Worm (Caenorhabditis elegans) whole organism, L2 larva: ENCODE results near the gene T10B5.3.

ENCODE experiments used
- C34F6.9 ChIP-seq: fragments of 150-350 bp; optimal IDR thresholded peaks from 2 replicates; lab custom pipeline; 2014; ENCODE audit warnings: missing biosample characterization, missing genetic modification characterization
- F13H6.1 ChIP-seq: sonication (generic microtip); optimal IDR thresholded peaks from 2 replicates; lab custom pipeline; 2016; ENCODE audit warnings: missing genetic modification characterization, missing compliant biosample characterization
- R02D3.7 ChIP-seq: fragments of 150-350 bp; optimal IDR thresholded peaks from 2 replicates; lab custom pipeline; 2014; ENCODE audit warnings: missing biosample characterization, missing genetic modification characterization
- Y55F3AM.14 ChIP-seq: fragments of 200-800 bp; sonication (Bioruptor generic); optimal IDR thresholded peaks from 2 replicates; lab custom pipeline; 2018; ENCODE audit warnings: mild to moderate bottlenecking, missing genetic modification characterization, missing compliant biosample characterization
- ZK546.5 ChIP-seq: sonication (generic microtip); optimal IDR thresholded peaks from 2 replicates; lab custom pipeline; 2017; ENCODE audit warnings: missing biosample characterization, missing genetic modification characterization
- aly-2 ChIP-seq: fragments of 150-350 bp; optimal IDR thresholded peaks from 2 replicates; lab custom pipeline; 2014; ENCODE audit warnings: missing biosample characterization, missing genetic modification characterization
- blmp-1 ChIP-seq: sonication (generic microtip); optimal IDR thresholded peaks from 2 replicates; lab custom pipeline; 2017; ENCODE audit warnings: missing genetic modification characterization, mild to moderate bottlenecking, missing compliant biosample characterization, antibody characterized with exemption, moderate library complexity; ENCODE audit not compliant: insufficient read depth
- ceh-16 ChIP-seq: fragments of 150-350 bp; optimal IDR thresholded peaks from 2 replicates; lab custom pipeline; 2014; ENCODE audit warnings: missing biosample characterization, missing genetic modification characterization
- ceh-82 ChIP-seq: fragments of 150-350 bp; optimal IDR thresholded peaks from 2 replicates; lab custom pipeline; 2014; ENCODE audit warnings: missing biosample characterization, missing genetic modification characterization
- egl-27 ChIP-seq: sonication (generic microtip); optimal IDR thresholded peaks from 3 replicates; lab custom pipeline; 2017; ENCODE audit warnings: missing biosample characterization, missing genetic modification reagents, missing genetic modification characterization
- elt-1 ChIP-seq: fragments of 150-350 bp; optimal IDR thresholded peaks from 2 replicates; lab custom pipeline; 2014; ENCODE audit warnings: missing biosample characterization, missing genetic modification characterization
- elt-3 ChIP-seq: sonication (generic microtip); optimal IDR thresholded peaks from 2 replicates; lab custom pipeline; 2017; ENCODE audit warnings: missing biosample characterization, missing genetic modification characterization
- fos-1 ChIP-seq: fragments of 150-350 bp; optimal IDR thresholded peaks from 2 replicates; lab custom pipeline; 2014; ENCODE audit warnings: missing biosample characterization, missing genetic modification characterization
- gmeb-1 ChIP-seq: fragments of 150-350 bp; optimal IDR thresholded peaks from 2 replicates; lab custom pipeline; 2014; ENCODE audit warnings: missing biosample characterization, missing genetic modification characterization
- lin-11 ChIP-seq: fragments of 150-350 bp; sonication (generic microtip); optimal IDR thresholded peaks from 2 replicates; lab custom pipeline; 2014; ENCODE audit warnings: missing biosample characterization, missing genetic modification characterization, inconsistent platforms, mixed read lengths
- lin-13 ChIP-seq: fragments of 150-350 bp; optimal IDR thresholded peaks from 2 replicates; lab custom pipeline; 2014; ENCODE audit warnings: missing biosample characterization, missing genetic modification reagents, missing genetic modification characterization
- lsy-2 ChIP-seq, 2 experiments: fragments of 150-350 bp in 1 of 2; sonication (generic microtip) in 1 of 2; optimal IDR thresholded peaks; 2 replicates each; lab custom pipeline; 2014 to 2017; ENCODE audit warnings: missing biosample characterization in 2 of 2, missing genetic modification characterization in 2 of 2
- mbf-1 ChIP-seq: sonication (generic microtip); optimal IDR thresholded peaks from 2 replicates; lab custom pipeline; 2017; ENCODE audit warnings: missing biosample characterization, missing genetic modification characterization
- mdl-1 ChIP-seq, 2 experiments: fragments of 150-350 bp in 1 of 2; sonication (generic microtip) in 1 of 2; optimal IDR thresholded peaks; 2 replicates each; lab custom pipeline; 2017; ENCODE audit warnings: missing biosample characterization in 2 of 2, missing genetic modification characterization in 2 of 2
- nhr-10 ChIP-seq: sonication (generic microtip); optimal IDR thresholded peaks from 2 replicates; lab custom pipeline; 2017; ENCODE audit warnings: missing biosample characterization, missing genetic modification characterization
- nhr-11 ChIP-seq: fragments of 150-350 bp; optimal IDR thresholded peaks from 2 replicates; lab custom pipeline; 2014; ENCODE audit warnings: missing biosample characterization, missing genetic modification characterization
- nhr-12 ChIP-seq: fragments of 150-350 bp; optimal IDR thresholded peaks from 2 replicates; lab custom pipeline; 2014; ENCODE audit warnings: missing biosample characterization, missing genetic modification characterization
- nhr-129 ChIP-seq: fragments of 150-350 bp; optimal IDR thresholded peaks from 2 replicates; lab custom pipeline; 2014; ENCODE audit warnings: missing biosample characterization, missing genetic modification characterization
- nhr-21 ChIP-seq: fragments of 150-350 bp; optimal IDR thresholded peaks from 2 replicates; lab custom pipeline; 2014; ENCODE audit warnings: missing biosample characterization, missing genetic modification characterization
- nhr-23 ChIP-seq: fragments of 150-350 bp; optimal IDR thresholded peaks from 2 replicates; lab custom pipeline; 2014; ENCODE audit warnings: missing biosample characterization, missing genetic modification reagents, missing genetic modification characterization
- nhr-6 ChIP-seq: fragments of 150-350 bp; optimal IDR thresholded peaks from 2 replicates; lab custom pipeline; 2014; ENCODE audit warnings: missing biosample characterization, missing genetic modification characterization
- peb-1 ChIP-seq: fragments of 150-350 bp; optimal IDR thresholded peaks from 2 replicates; lab custom pipeline; 2014; ENCODE audit warnings: missing biosample characterization, missing genetic modification characterization
- sem-4 ChIP-seq: fragments of 150-350 bp; optimal IDR thresholded peaks from 2 replicates; lab custom pipeline; 2014; ENCODE audit warnings: missing biosample characterization, missing genetic modification reagents, missing genetic modification characterization
- sma-3 ChIP-seq: sonication (generic microtip); optimal IDR thresholded peaks from 2 replicates; lab custom pipeline; 2016; ENCODE audit warnings: missing genetic modification reagents, missing genetic modification characterization, missing compliant biosample characterization
- sma-9 ChIP-seq, 2 experiments: fragments of 150-350 bp in 1 of 2; sonication (generic microtip) in 1 of 2; optimal IDR thresholded peaks; 2 replicates each; lab custom pipeline; 2014 to 2016; ENCODE audit warnings: missing genetic modification characterization in 2 of 2, mild to moderate bottlenecking in 1 of 2, missing biosample characterization in 1 of 2, missing compliant biosample characterization in 1 of 2, missing genetic modification reagents in 1 of 2, moderate library complexity in 1 of 2
- snpc-4 ChIP-seq: fragments of 150-350 bp; optimal IDR thresholded peaks from 2 replicates; lab custom pipeline; 2014; ENCODE audit warnings: missing biosample characterization, missing genetic modification characterization
- unc-55 ChIP-seq: fragments of 150-350 bp; sonication (generic microtip); optimal IDR thresholded peaks from 3 replicates; lab custom pipeline; 2014; ENCODE audit warnings: missing biosample characterization, missing genetic modification reagents, missing genetic modification characterization
- unc-62 ChIP-seq: fragments of 150-350 bp; optimal IDR thresholded peaks from 2 replicates; lab custom pipeline; 2014; ENCODE audit warnings: missing biosample characterization, missing genetic modification reagents, missing genetic modification characterization
- zag-1 ChIP-seq: fragments of 150-350 bp; optimal IDR thresholded peaks from 2 replicates; lab custom pipeline; 2014; ENCODE audit warnings: missing biosample characterization, missing genetic modification characterization
- ztf-1 ChIP-seq: fragments of 200-800 bp; sonication (Bioruptor generic); conservative IDR thresholded peaks from 2 replicates; pipeline ENCODE4 v1.3.6; 2022; ENCODE audit warnings: missing genetic modification characterization, missing compliant biosample characterization
- ztf-4 ChIP-seq: fragments of 150-350 bp; optimal IDR thresholded peaks from 2 replicates; lab custom pipeline; 2014; ENCODE audit warnings: missing biosample characterization, missing genetic modification characterization

T10B5.3 gene

ce11 chrV:1869682-1870081 lies at the start of gene T10B5.3:
T10B5.3 (minus strand) TSS chrV:1869782.
- TF ChIP-seq R02D3.7 (tag; lab: Kevin White, UChicago) = no peak
- TF ChIP-seq, all 48 proteins: peak for 0

DNA sequence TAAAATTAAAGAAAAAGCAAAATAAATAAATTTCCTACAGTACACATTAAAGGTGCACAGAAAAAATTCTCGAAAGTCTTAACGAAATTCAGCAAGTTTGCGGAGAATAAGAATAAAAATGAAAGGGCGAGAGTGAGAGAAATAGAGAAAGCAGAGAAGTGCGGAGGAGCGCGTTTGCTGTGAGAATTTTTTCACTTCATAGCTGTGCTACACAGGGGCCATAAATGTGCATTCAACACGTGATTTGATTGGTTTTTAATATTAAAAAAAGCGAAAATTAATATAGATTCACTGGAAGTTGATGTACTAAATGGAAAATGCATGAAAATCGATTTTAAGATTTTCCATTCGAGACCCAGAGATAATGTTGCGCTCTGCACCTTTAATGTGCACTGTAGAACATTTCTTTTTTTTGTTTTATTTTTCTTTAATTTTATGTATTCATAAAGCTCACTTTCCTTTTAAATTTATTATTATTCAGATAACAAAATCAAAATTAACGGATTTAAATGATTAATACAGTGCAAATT lies 48.5 kb upstream of the T10B5.3 start, which contains the start of gene Y32G9A.2:
Gene Y32G9A.2, plus strand, starts transcription at position 480 of the 530 bp plus-strand sequence.
- TF ChIP-seq lin-11 (no peak), unc-55 (GFP tag; lab: Kevin White, UChicago) (peak; percentile 62), mbf-1 (no peak), nhr-129 (tag; lab: Kevin White, UChicago) (peak; percentile 50), C34F6.9 (peak; percentile 67), gmeb-1 (tag; lab: Kevin White, UChicago) (peak; percentile 41), lin-13 (GFP tag; lab: Kevin White, UChicago) (peak; percentile 34)

DNA sequence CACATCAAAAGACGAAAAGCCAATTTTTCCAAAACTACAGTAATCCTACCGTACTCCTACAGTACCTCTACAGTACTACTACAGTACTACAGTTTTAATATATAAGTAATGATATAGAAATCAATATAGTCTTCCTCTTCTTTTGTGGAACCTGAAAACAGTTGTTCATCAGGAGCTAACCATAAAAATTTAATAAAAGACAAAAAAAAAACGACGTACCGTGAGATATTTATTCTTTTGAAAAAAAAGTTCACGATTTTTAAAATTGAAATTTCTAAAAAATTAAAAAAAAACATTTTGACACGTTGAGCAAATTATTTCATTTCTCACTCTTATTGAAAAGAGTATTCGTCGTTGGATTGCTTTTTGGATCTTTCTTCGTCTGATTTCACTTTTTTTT lies 41.5 kb upstream of the T10B5.3 start, which contains the start of gene Y32G9A.3:
Gene Y32G9A.3, plus strand, starts transcription at position 301 of the 400 bp plus-strand sequence.
- TF ChIP-seq nhr-23 (tag; lab: Kevin White, UChicago) (no peak), nhr-21 (tag; lab: Kevin White, UChicago) (no peak), lsy-2 (tag; optimal IDR thresholded peaks at IDR 0.05; lab: Kevin White, UChicago) (no peak), gmeb-1 (tag; lab: Kevin White, UChicago) (no peak), zag-1 (tag; lab: Kevin White, UChicago) (no peak), sem-4 (tag; lab: Kevin White, UChicago) (no peak), ztf-1 (GFP tag; lab: Robert Waterston, UW) (no peak)

DNA sequence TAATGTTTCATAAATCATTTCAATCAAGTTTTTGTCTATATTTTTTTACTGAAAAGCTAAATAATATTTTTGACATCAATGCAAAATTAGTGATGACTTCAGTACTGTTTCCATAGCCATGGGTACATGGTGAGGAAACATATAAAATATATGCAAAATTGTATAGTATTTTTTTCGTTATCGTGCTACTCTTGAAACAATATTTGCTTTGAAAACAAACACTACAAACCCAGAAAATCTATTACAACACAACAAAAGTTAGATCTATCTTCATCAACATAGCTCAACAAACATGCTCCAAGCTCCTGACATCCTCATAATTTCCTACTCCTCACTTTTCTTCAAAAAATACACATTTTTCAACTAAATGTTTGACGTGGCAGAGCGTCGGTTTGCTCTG lies 39.0 kb upstream of the T10B5.3 start, which contains the start of gene srp-3:
Gene srp-3, plus strand, starts transcription at position 301 of the 400 bp plus-strand sequence.
- TF ChIP-seq sma-9 (GFP tag; optimal IDR thresholded peaks at IDR 0.05; lab: Kevin White, UChicago) = no peak
- TF ChIP-seq sma-9 (tag; optimal IDR thresholded peaks at IDR 0.05; lab: Kevin White, UChicago) = no peak
- no peak for TF ChIP-seq nhr-12 (tag; lab: Kevin White, UChicago)
- no peak for TF ChIP-seq egl-27
- TF ChIP-seq nhr-11 (tag; lab: Kevin White, UChicago) = no peak
- no peak for TF ChIP-seq aly-2 (tag; lab: Kevin White, UChicago)
- TF ChIP-seq unc-62 = no peak
- no peak for TF ChIP-seq F13H6.1
- no peak for TF ChIP-seq nhr-129 (tag; lab: Kevin White, UChicago)
- TF ChIP-seq Y55F3AM.14 = no peak
- TF ChIP-seq mdl-1 (tag; optimal IDR thresholded peaks at IDR 0.05; lab: Kevin White, UChicago) = no peak
- no peak for TF ChIP-seq snpc-4 (tag; lab: Kevin White, UChicago)
- no peak for TF ChIP-seq ceh-82
- TF ChIP-seq nhr-23 (tag; lab: Kevin White, UChicago) = no peak
- no peak for TF ChIP-seq nhr-21 (tag; lab: Kevin White, UChicago)
- no peak for TF ChIP-seq fos-1 (tag; lab: Kevin White, UChicago)
- TF ChIP-seq elt-3 (tag; lab: Kevin White, UChicago) = no peak
- TF ChIP-seq sma-3 (GFP tag; lab: Kevin White, UChicago) = no peak
- TF ChIP-seq ztf-4 = no peak
- TF ChIP-seq zag-1 (tag; lab: Kevin White, UChicago) = no peak

DNA sequence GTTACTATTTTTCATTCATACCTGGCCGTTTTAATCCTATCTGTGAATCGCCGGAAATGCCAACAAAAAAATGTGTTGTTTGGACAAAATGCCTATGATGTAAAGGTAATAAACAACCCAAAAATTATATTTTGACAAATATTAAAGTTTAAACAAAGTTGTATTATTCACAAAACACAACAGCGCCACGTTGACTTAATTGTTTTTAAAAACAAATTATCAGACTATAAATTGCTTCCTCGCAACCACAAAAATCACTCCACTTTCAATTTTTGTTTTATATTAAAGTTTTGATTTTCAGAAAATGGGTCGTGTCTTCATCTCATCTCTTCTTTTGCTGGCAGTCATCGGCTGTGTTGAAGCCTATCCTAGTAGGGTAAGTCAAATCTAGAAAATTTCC lies 37.8 kb upstream of the T10B5.3 start, which contains the start of gene Y32G9A.5:
Gene Y32G9A.5, plus strand, starts transcription at position 301 of the 400 bp plus-strand sequence.
- no peak for TF ChIP-seq nhr-21 (tag; lab: Kevin White, UChicago)
- no peak for TF ChIP-seq blmp-1 (tag; lab: Kevin White, UChicago)
- no peak for TF ChIP-seq ceh-82
- no peak for TF ChIP-seq fos-1 (tag; lab: Kevin White, UChicago)
- TF ChIP-seq lsy-2 (tag; optimal IDR thresholded peaks at IDR 0.05; lab: Kevin White, UChicago) = no peak
- no peak for TF ChIP-seq nhr-6 (tag; lab: Kevin White, UChicago)
- TF ChIP-seq peb-1 (tag; lab: Kevin White, UChicago) = no peak
- TF ChIP-seq nhr-10 = no peak
- no peak for TF ChIP-seq elt-1 (tag; lab: Kevin White, UChicago)
- TF ChIP-seq lin-13 (GFP tag; lab: Kevin White, UChicago) = no peak
- no peak for TF ChIP-seq egl-27
- no peak for TF ChIP-seq sem-4 (tag; lab: Kevin White, UChicago)
- no peak for TF ChIP-seq unc-55 (GFP tag; lab: Kevin White, UChicago)
- no peak for TF ChIP-seq ZK546.5 (tag; lab: Kevin White, UChicago)
- no peak for TF ChIP-seq ceh-16
- no peak for TF ChIP-seq ztf-4
- no peak for TF ChIP-seq elt-3 (tag; lab: Kevin White, UChicago)
- no peak for TF ChIP-seq nhr-129 (tag; lab: Kevin White, UChicago)
- TF ChIP-seq Y55F3AM.14 = no peak
